Worm (Caenorhabditis elegans) whole organism, L4 larva: Measurements from ENCODE around the gene nsun-5.
A peak's percentile ranks its signal among the peaks of the same experiment; 100 is the strongest.

Experiments
- F37D6.2 ChIP-seq: sonication (generic microtip); optimal IDR thresholded peaks from 2 replicates; lab custom pipeline; 2016; ENCODE audit warnings: mild to moderate bottlenecking, missing genetic modification characterization, missing compliant biosample characterization
- F44E2.7 ChIP-seq: fragments of 200-800 bp; sonication (Bioruptor generic); IDR thresholded peaks from 2 replicates; pipeline ENCODE4 v2.1.2; 2022; ENCODE audit warnings: missing genetic modification characterization, missing compliant biosample characterization
- R02D3.7 ChIP-seq: fragments of 150-350 bp; sonication (generic microtip); optimal IDR thresholded peaks from 3 replicates; lab custom pipeline; 2014; ENCODE audit warnings: missing biosample characterization, missing genetic modification characterization
- T20F7.1 ChIP-seq: fragments of 200-800 bp; sonication (Bioruptor generic); optimal IDR thresholded peaks from 2 replicates; lab custom pipeline; 2018; ENCODE audit warnings: mild to moderate bottlenecking, missing genetic modification characterization, missing compliant biosample characterization
- Y105C5A.15 ChIP-seq: fragments of 200-800 bp; sonication (Bioruptor generic); IDR thresholded peaks from 2 replicates; pipeline ENCODE4 v1.3.6; 2022; ENCODE audit warnings: missing genetic modification characterization, missing compliant biosample characterization
- Y48G9A.11 ChIP-seq: fragments of 200-800 bp; sonication (Bioruptor generic); IDR thresholded peaks from 2 replicates; pipeline ENCODE4 v1.3.6; 2022; ENCODE audit warnings: missing genetic modification reagents, missing genetic modification characterization, missing compliant biosample characterization
- Y5F2A.4 ChIP-seq: fragments of 200-800 bp; sonication (Bioruptor generic); optimal IDR thresholded peaks from 2 replicates; lab custom pipeline; 2018; ENCODE audit warnings: mild to moderate bottlenecking, missing genetic modification characterization, missing compliant biosample characterization
- aly-2 ChIP-seq: sonication (generic microtip); optimal IDR thresholded peaks from 2 replicates; lab custom pipeline; 2018; ENCODE audit warnings: missing biosample characterization, missing genetic modification characterization
- ama-1 ChIP-seq: fragments of 150-350 bp; optimal IDR thresholded peaks from 2 replicates; lab custom pipeline; 2014; ENCODE audit warnings: inconsistent platforms, mixed read lengths
- arid-1 ChIP-seq: fragments of 200-800 bp; sonication (Bioruptor generic); conservative IDR thresholded peaks from 2 replicates; pipeline ENCODE4 v1.3.6; 2022; ENCODE audit warnings: missing genetic modification reagents, missing genetic modification characterization, missing compliant biosample characterization
- attf-4 ChIP-seq: sonication (generic microtip); optimal IDR thresholded peaks from 3 replicates; lab custom pipeline; 2017; ENCODE audit warnings: missing biosample characterization, missing genetic modification characterization
- ceh-28 ChIP-seq: fragments of 150-350 bp; optimal IDR thresholded peaks from 2 replicates; lab custom pipeline; 2014; ENCODE audit warnings: missing biosample characterization, missing genetic modification reagents, missing genetic modification characterization
- ceh-62 ChIP-seq: sonication (generic microtip); optimal IDR thresholded peaks from 2 replicates; lab custom pipeline; 2017; ENCODE audit warnings: missing biosample characterization, missing genetic modification characterization
- cey-2 ChIP-seq: sonication (generic microtip); optimal IDR thresholded peaks from 3 replicates; lab custom pipeline; 2017; ENCODE audit warnings: missing genetic modification characterization, mild to moderate bottlenecking, missing compliant biosample characterization, antibody characterized with exemption, borderline replicate concordance; ENCODE audit not compliant: insufficient read depth
- daf-16 ChIP-seq, 3 experiments: sonication (generic microtip); optimal IDR thresholded peaks; 2 replicates each; lab custom pipeline; 2016 to 2017; ENCODE audit warnings: missing genetic modification characterization in 3 of 3, missing genetic modification reagents in 3 of 3, mild to moderate bottlenecking in 2 of 3, missing compliant biosample characterization in 2 of 3, missing biosample characterization in 1 of 3, moderate library complexity in 1 of 3
- dmd-6 ChIP-seq: fragments of 200-800 bp; sonication (Bioruptor generic); IDR thresholded peaks from 2 replicates; pipeline ENCODE4 v1.3.6; 2022; ENCODE audit warnings: missing genetic modification reagents, missing genetic modification characterization, missing compliant biosample characterization
- dmd-8 ChIP-seq: fragments of 200-800 bp; sonication (Bioruptor generic); IDR thresholded peaks from 2 replicates; pipeline ENCODE4 v1.3.6; 2022; ENCODE audit warnings: missing genetic modification characterization, missing compliant biosample characterization
- dpl-1 ChIP-seq: fragments of 150-350 bp; optimal IDR thresholded peaks from 2 replicates; lab custom pipeline; 2014; ENCODE audit warnings: missing biosample characterization, missing genetic modification reagents, missing genetic modification characterization
- dve-1 ChIP-seq: sonication (generic microtip); optimal IDR thresholded peaks from 2 replicates; lab custom pipeline; 2017; ENCODE audit warnings: antibody characterized with exemption, mild to moderate bottlenecking, missing genetic modification characterization, missing compliant biosample characterization; ENCODE audit not compliant: insufficient read depth
- fkh-10 ChIP-seq: fragments of 150-350 bp; optimal IDR thresholded peaks from 2 replicates; lab custom pipeline; 2014; ENCODE audit warnings: missing biosample characterization, missing genetic modification reagents, missing genetic modification characterization
- hlh-30 ChIP-seq: sonication (generic microtip); optimal IDR thresholded peaks from 2 replicates; lab custom pipeline; 2017; ENCODE audit warnings: antibody characterized with exemption, mild to moderate bottlenecking, missing genetic modification characterization, missing compliant biosample characterization; ENCODE audit not compliant: insufficient read depth
- jun-1 ChIP-seq: fragments of 150-350 bp; optimal IDR thresholded peaks from 2 replicates; lab custom pipeline; 2014; ENCODE audit warnings: missing biosample characterization, missing genetic modification reagents, missing genetic modification characterization
- lim-7 ChIP-seq: fragments of 200-800 bp; sonication (Bioruptor generic); IDR thresholded peaks from 2 replicates; pipeline ENCODE4 v1.3.6; 2022; ENCODE audit warnings: missing genetic modification characterization, missing compliant biosample characterization
- lin-1 ChIP-seq: fragments of 200-800 bp; sonication (Bioruptor generic); IDR thresholded peaks from 2 replicates; pipeline ENCODE4 v1.3.6; 2022; ENCODE audit warnings: missing genetic modification reagents, missing genetic modification characterization, missing compliant biosample characterization
- lin-15B ChIP-seq: fragments of 150-350 bp; sonication (generic microtip); optimal IDR thresholded peaks from 3 replicates; lab custom pipeline; 2014; ENCODE audit warnings: missing biosample characterization, missing genetic modification characterization
- lin-29 ChIP-seq: fragments of 200-800 bp; sonication (Bioruptor generic); IDR thresholded peaks from 2 replicates; pipeline ENCODE4 v1.3.6; 2022; ENCODE audit warnings: missing genetic modification reagents, missing genetic modification characterization, missing compliant biosample characterization
- lin-38 ChIP-seq: fragments of 200-800 bp; sonication (Bioruptor generic); IDR thresholded peaks from 2 replicates; pipeline ENCODE4 v1.3.6; 2022; ENCODE audit warnings: missing genetic modification reagents, missing genetic modification characterization, missing compliant biosample characterization
- lin-39 ChIP-seq: fragments of 150-350 bp; optimal IDR thresholded peaks from 2 replicates; lab custom pipeline; 2014; ENCODE audit warnings: missing biosample characterization, missing genetic modification reagents, missing genetic modification characterization
- madf-9 ChIP-seq: fragments of 200-800 bp; sonication (Bioruptor generic); conservative IDR thresholded peaks from 2 replicates; pipeline ENCODE4 v1.3.6; 2022; ENCODE audit warnings: missing genetic modification reagents, missing genetic modification characterization, missing compliant biosample characterization
- mdl-1 ChIP-seq, 2 experiments: fragments of 150-350 bp in 1 of 2; sonication (generic microtip) in 1 of 2; optimal IDR thresholded peaks; 2 replicates each; lab custom pipeline; 2014 to 2017; ENCODE audit warnings: missing biosample characterization in 2 of 2, missing genetic modification characterization in 2 of 2
- mes-2 ChIP-seq: sonication (generic microtip); optimal IDR thresholded peaks from 2 replicates; lab custom pipeline; 2016; ENCODE audit warnings: missing genotype, mild to moderate bottlenecking, missing genetic modification characterization, missing compliant biosample characterization; ENCODE audit not compliant: poor library complexity, severe bottlenecking
- mxl-2 ChIP-seq: fragments of 200-800 bp; sonication (Bioruptor generic); conservative IDR thresholded peaks from 2 replicates; pipeline ENCODE4 v1.3.6; 2022; ENCODE audit warnings: missing genetic modification reagents, missing genetic modification characterization, missing compliant biosample characterization
- mxl-3 ChIP-seq: fragments of 200-800 bp; sonication (Bioruptor generic); optimal IDR thresholded peaks from 2 replicates; lab custom pipeline; 2018; ENCODE audit warnings: mild to moderate bottlenecking, missing genetic modification characterization, missing compliant biosample characterization
- nhr-102 ChIP-seq: sonication (generic microtip); optimal IDR thresholded peaks from 2 replicates; lab custom pipeline; 2016; ENCODE audit warnings: mild to moderate bottlenecking, missing genetic modification characterization, moderate library complexity, missing compliant biosample characterization
- nhr-237 ChIP-seq: sonication (generic microtip); optimal IDR thresholded peaks from 2 replicates; lab custom pipeline; 2017; ENCODE audit warnings: missing biosample characterization, missing genetic modification characterization
- nhr-28 ChIP-seq: fragments of 150-350 bp; optimal IDR thresholded peaks from 2 replicates; lab custom pipeline; 2014; ENCODE audit warnings: missing biosample characterization, missing genetic modification characterization
- nhr-48 ChIP-seq: sonication (generic microtip); optimal IDR thresholded peaks from 2 replicates; lab custom pipeline; 2016; ENCODE audit warnings: mild to moderate bottlenecking, missing genetic modification characterization, missing compliant biosample characterization
- nhr-6 ChIP-seq: fragments of 150-350 bp; optimal IDR thresholded peaks from 2 replicates; lab custom pipeline; 2014; ENCODE audit warnings: missing biosample characterization, missing genetic modification characterization
- nhr-77 ChIP-seq: fragments of 150-350 bp; optimal IDR thresholded peaks from 2 replicates; lab custom pipeline; 2014; ENCODE audit warnings: missing biosample characterization, missing genetic modification characterization
- php-3 ChIP-seq: fragments of 200-800 bp; sonication (Bioruptor generic); IDR thresholded peaks from 2 replicates; pipeline ENCODE4 v1.3.6; 2022; ENCODE audit warnings: missing genetic modification reagents, missing genetic modification characterization, missing compliant biosample characterization
- rbr-2 ChIP-seq: sonication (generic microtip); optimal IDR thresholded peaks from 2 replicates; lab custom pipeline; 2016; ENCODE audit warnings: missing genotype, missing genetic modification characterization, missing compliant biosample characterization
- saeg-2 ChIP-seq: fragments of 200-800 bp; sonication (Bioruptor generic); IDR thresholded peaks from 2 replicates; pipeline ENCODE4 v1.3.6; 2022; ENCODE audit warnings: missing genetic modification reagents, missing genetic modification characterization, missing compliant biosample characterization
- snpc-4 ChIP-seq: fragments of 150-350 bp; optimal IDR thresholded peaks from 2 replicates; lab custom pipeline; 2014; ENCODE audit warnings: missing biosample characterization, missing genetic modification characterization
- spr-1 ChIP-seq: sonication (generic microtip); optimal IDR thresholded peaks from 2 replicates; lab custom pipeline; 2016; ENCODE audit warnings: mild to moderate bottlenecking, missing genetic modification characterization, missing compliant biosample characterization
- spr-3 ChIP-seq: fragments of 200-800 bp; sonication (Bioruptor generic); optimal IDR thresholded peaks from 2 replicates; lab custom pipeline; 2018; ENCODE audit warnings: mild to moderate bottlenecking, missing genetic modification characterization, missing compliant biosample characterization
- tag-97 ChIP-seq: fragments of 200-800 bp; sonication (Bioruptor generic); IDR thresholded peaks from 2 replicates; pipeline ENCODE4 v1.3.6; 2022; ENCODE audit warnings: missing genetic modification characterization, missing compliant biosample characterization
- unc-39 ChIP-seq: sonication (generic microtip); optimal IDR thresholded peaks from 2 replicates; lab custom pipeline; 2017; ENCODE audit warnings: missing biosample characterization, missing genetic modification characterization
- vab-7 ChIP-seq: fragments of 200-800 bp; sonication (Bioruptor generic); IDR thresholded peaks from 2 replicates; pipeline ENCODE4 v1.3.6; 2022; ENCODE audit warnings: missing genetic modification reagents, missing genetic modification characterization, missing compliant biosample characterization
- zag-1 ChIP-seq: fragments of 150-350 bp; optimal IDR thresholded peaks from 2 replicates; lab custom pipeline; 2014; ENCODE audit warnings: missing biosample characterization, missing genetic modification characterization
- zip-11 ChIP-seq: fragments of 200-800 bp; sonication (Bioruptor generic); IDR thresholded peaks from 2 replicates; pipeline ENCODE4 v1.3.6; 2022; ENCODE audit warnings: missing genetic modification characterization, missing compliant biosample characterization
- ztf-7 ChIP-seq: fragments of 150-350 bp; optimal IDR thresholded peaks from 2 replicates; lab custom pipeline; 2014; ENCODE audit warnings: missing biosample characterization, missing genetic modification characterization

nsun-5 gene

DNA sequence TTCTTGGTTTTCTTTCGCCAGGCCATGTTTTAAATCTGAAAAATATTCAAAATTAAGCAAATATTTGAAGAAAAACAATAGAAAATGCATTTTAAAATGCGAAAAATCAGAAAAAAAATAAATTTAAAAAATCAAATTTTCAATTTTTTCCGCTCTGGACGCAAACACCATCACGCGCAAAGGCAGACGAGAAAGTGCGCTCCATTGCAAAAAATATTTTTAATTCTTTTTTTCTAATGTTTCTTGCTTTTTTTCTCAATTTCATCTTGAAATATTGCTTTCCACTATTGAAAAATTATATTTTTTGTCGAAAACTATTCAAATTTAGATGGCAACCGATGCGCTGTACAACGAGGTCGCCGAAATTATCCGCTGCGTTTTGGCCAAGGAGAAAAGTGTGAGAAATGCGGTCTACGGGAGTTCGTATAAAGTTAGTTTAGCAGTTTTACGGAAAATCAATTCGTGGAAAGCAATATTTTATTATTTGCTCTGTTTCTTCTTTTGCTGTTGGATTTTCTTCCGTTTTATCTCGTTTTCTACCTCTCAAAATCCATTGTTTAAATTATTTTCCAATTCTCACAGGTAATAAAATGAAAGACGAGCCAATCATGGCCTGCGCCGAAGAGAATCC lies at the start of gene nsun-5, which contains the start of the genes pole-4 and metl-2:
Gene nsun-5 (plus strand): TSS at position 298 of the 631 bp plus-strand sequence.
Gene pole-4 (minus strand): TSS at position 35 of the 631 bp plus-strand sequence.
Gene metl-2 (plus strand): TSS at position 581 of the 631 bp plus-strand sequence.
- TF ChIP-seq dpl-1 (GFP tag; lab: Kevin White, UChicago) (peak; percentile 81), lin-1 (GFP tag; lab: Robert Waterston, UW) (no peak), R02D3.7 (tag; lab: Kevin White, UChicago) (no peak), nhr-77 (tag; lab: Kevin White, UChicago) (peak; percentile 74), zip-11 (GFP tag; lab: Robert Waterston, UW) (no peak), lin-39 (tag; lab: Kevin White, UChicago) (no peak), aly-2 (tag; lab: Kevin White, UChicago) (no peak), Y5F2A.4 (GFP tag; lab: Kevin White, UChicago) (no peak), lin-15B (no peak), cey-2 (tag; lab: Kevin White, UChicago) (no peak), nhr-48 (tag; lab: Kevin White, UChicago) (no peak), tag-97 (GFP tag; lab: Robert Waterston, UW) (no peak), madf-9 (GFP tag; lab: Robert Waterston, UW) (no peak), spr-1 (no peak), F37D6.2 (no peak), vab-7 (GFP tag; lab: Robert Waterston, UW) (no peak), lim-7 (GFP tag; lab: Robert Waterston, UW) (no peak), arid-1 (GFP tag; lab: Robert Waterston, UW) (no peak), ama-1 (lab: Kevin White, UChicago) (no peak), unc-39 (tag; lab: Kevin White, UChicago) (no peak), mxl-2 (GFP tag; lab: Robert Waterston, UW) (no peak), mes-2 (tag; lab: Kevin White, UChicago) (peak; percentile 65), daf-16 (GFP tag; optimal IDR thresholded peaks at IDR 0.05; lab: Kevin White, UChicago) (no peak), daf-16 (tag; optimal IDR thresholded peaks at IDR 0.05; lab: Kevin White, UChicago) (peak; percentile 21), rbr-2 (tag; lab: Kevin White, UChicago) (peak; percentile 11), jun-1 (no peak), snpc-4 (tag; lab: Kevin White, UChicago) (no peak), mdl-1 (tag; optimal IDR thresholded peaks at IDR 0.05; lab: Kevin White, UChicago) (no peak), ceh-28 (tag; lab: Kevin White, UChicago) (no peak), F44E2.7 (GFP tag; lab: Robert Waterston, UW) (no peak), zag-1 (no peak), ztf-7 (tag; lab: Kevin White, UChicago) (no peak), ceh-62 (tag; lab: Kevin White, UChicago) (no peak), T20F7.1 (GFP tag; lab: Kevin White, UChicago) (no peak), dmd-6 (GFP tag; lab: Robert Waterston, UW) (no peak), dmd-8 (GFP tag; lab: Robert Waterston, UW) (no peak), php-3 (GFP tag; lab: Robert Waterston, UW) (no peak), lin-29 (GFP tag; lab: Robert Waterston, UW) (no peak), Y105C5A.15 (GFP tag; lab: Robert Waterston, UW) (no peak), lin-38 (GFP tag; lab: Robert Waterston, UW) (peak; percentile 92), dve-1 (tag; lab: Kevin White, UChicago) (peak; percentile 23), nhr-28 (tag; lab: Kevin White, UChicago) (peak; percentile 1), hlh-30 (tag; lab: Kevin White, UChicago) (peak; percentile 24), mxl-3 (GFP tag; lab: Kevin White, UChicago) (no peak), spr-3 (GFP tag; lab: Kevin White, UChicago) (no peak), nhr-102 (tag; lab: Kevin White, UChicago) (no peak), fkh-10 (GFP tag; lab: Kevin White, UChicago) (peak; percentile 11), nhr-237 (tag; lab: Kevin White, UChicago) (no peak), Y48G9A.11 (GFP tag; lab: Robert Waterston, UW) (no peak), saeg-2 (GFP tag; lab: Robert Waterston, UW) (no peak), attf-4 (no peak), nhr-6 (tag; lab: Kevin White, UChicago) (peak; percentile 39)
